Fruit fly (Drosophila melanogaster) whole organism, embryonic: ENCODE data around the gene D.

Experiments used
- Asciz ChIP-seq: fragments of 200-800 bp; sonication (Bioruptor generic); optimal IDR thresholded peaks from 2 replicates; lab custom pipeline; 2017; ENCODE audit warnings: missing biosample characterization, mild to moderate bottlenecking, missing genetic modification characterization, missing genetic modification reagents
- CG10267 ChIP-seq: fragments of 200-800 bp; sonication (Bioruptor generic); optimal IDR thresholded peaks from 2 replicates; lab custom pipeline; 2018; ENCODE audit warnings: missing biosample characterization, mild to moderate bottlenecking, missing genetic modification characterization, moderate library complexity
- CG10654 ChIP-seq: fragments of 200-800 bp; sonication (Bioruptor generic); optimal IDR thresholded peaks from 2 replicates; lab custom pipeline; 2016; ENCODE audit warnings: missing biosample characterization, missing genetic modification characterization
- CG11504 ChIP-seq: fragments of 200-800 bp; sonication (Bioruptor generic); optimal IDR thresholded peaks from 3 replicates; lab custom pipeline; 2019; ENCODE audit warnings: missing biosample characterization, mild to moderate bottlenecking, missing genetic modification characterization, moderate library complexity
- CG11695 ChIP-seq: fragments of 200-800 bp; sonication (Bioruptor generic); IDR thresholded peaks from 3 replicates; pipeline ENCODE4 v1.3.6; 2022; ENCODE audit warnings: missing biosample characterization, missing genetic modification characterization
- CG12104 ChIP-seq: fragments of 200-800 bp; sonication (Bioruptor generic); optimal IDR thresholded peaks from 3 replicates; lab custom pipeline; 2016; ENCODE audit warnings: missing biosample characterization, missing genetic modification characterization
- CG12236 ChIP-seq: fragments of 200-800 bp; sonication (Bioruptor generic); optimal IDR thresholded peaks from 2 replicates; lab custom pipeline; 2016; ENCODE audit warnings: missing biosample characterization, missing genetic modification characterization
- CG1233 ChIP-seq: fragments of 200-800 bp; sonication (Bioruptor generic); optimal IDR thresholded peaks from 4 replicates; lab custom pipeline; 2018; ENCODE audit warnings: missing biosample characterization, mild to moderate bottlenecking, missing genetic modification characterization
- CG12769 ChIP-seq: fragments of 200-800 bp; sonication (Bioruptor generic); optimal IDR thresholded peaks from 2 replicates; lab custom pipeline; 2019; ENCODE audit warnings: missing biosample characterization, mild to moderate bottlenecking, missing genetic modification characterization, moderate library complexity
- CG14860 ChIP-seq: fragments of 200-800 bp; sonication (Bioruptor generic); IDR thresholded peaks from 3 replicates; pipeline ENCODE4 v1.3.6; 2022; ENCODE audit warnings: missing biosample characterization, missing genetic modification characterization; ENCODE audit not compliant: partially characterized antibody
- CG16863 ChIP-seq: fragments of 200-800 bp; sonication (Bioruptor generic); optimal IDR thresholded peaks from 3 replicates; lab custom pipeline; 2016; ENCODE audit warnings: missing biosample characterization, missing genetic modification characterization
- CG18599 ChIP-seq: fragments of 200-800 bp; sonication (Bioruptor generic); optimal IDR thresholded peaks from 3 replicates; lab custom pipeline; 2017; ENCODE audit warnings: missing biosample characterization, missing genetic modification characterization, mild to moderate bottlenecking, moderate library complexity, missing genetic modification reagents
- CG2202 ChIP-seq: fragments of 200-800 bp; sonication (Bioruptor generic); optimal IDR thresholded peaks from 2 replicates; lab custom pipeline; 2018; ENCODE audit warnings: missing biosample characterization, mild to moderate bottlenecking, missing genetic modification characterization
- CG30431 ChIP-seq: fragments of 200-800 bp; sonication (Bioruptor generic); optimal IDR thresholded peaks from 2 replicates; lab custom pipeline; 2017; ENCODE audit warnings: missing biosample characterization, missing genetic modification characterization
- CG3065 ChIP-seq: fragments of 200-800 bp; sonication (Bioruptor generic); optimal IDR thresholded peaks from 2 replicates; lab custom pipeline; 2016; ENCODE audit warnings: missing biosample characterization, missing genetic modification characterization
- CG31365 ChIP-seq: fragments of 200-800 bp; sonication (Bioruptor generic); optimal IDR thresholded peaks from 2 replicates; lab custom pipeline; 2018; ENCODE audit warnings: missing biosample characterization, mild to moderate bottlenecking, missing genetic modification characterization
- CG5245 ChIP-seq: fragments of 200-800 bp; sonication (Bioruptor generic); optimal IDR thresholded peaks from 3 replicates; lab custom pipeline; 2016; ENCODE audit warnings: missing biosample characterization, missing genetic modification characterization
- CG6854 ChIP-seq: fragments of 200-800 bp; sonication (Bioruptor generic); optimal IDR thresholded peaks from 3 replicates; lab custom pipeline; 2017; ENCODE audit warnings: missing biosample characterization, mild to moderate bottlenecking, missing genetic modification characterization
- CG7357 ChIP-seq: fragments of 200-800 bp; sonication (Bioruptor generic); IDR thresholded peaks from 3 replicates; pipeline ENCODE4 v1.3.6; 2022; ENCODE audit warnings: missing biosample characterization, missing genetic modification characterization
- CG8281 ChIP-seq: fragments of 200-800 bp; sonication (Bioruptor generic); optimal IDR thresholded peaks from 2 replicates; lab custom pipeline; 2018; ENCODE audit warnings: missing biosample characterization, mild to moderate bottlenecking, missing genetic modification characterization, moderate library complexity
- CG9727 ChIP-seq: fragments of 200-800 bp; sonication (Bioruptor generic); optimal IDR thresholded peaks from 3 replicates; lab custom pipeline; 2017; ENCODE audit warnings: missing biosample characterization, mild to moderate bottlenecking, missing genetic modification characterization
- CG9817 ChIP-seq: fragments of 200-800 bp; sonication (Bioruptor generic); optimal IDR thresholded peaks from 2 replicates; lab custom pipeline; 2018; ENCODE audit warnings: missing biosample characterization, mild to moderate bottlenecking, missing genetic modification characterization, moderate library complexity
- CHES-1-like ChIP-seq: fragments of 200-800 bp; sonication (Bioruptor generic); optimal IDR thresholded peaks from 2 replicates; lab custom pipeline; 2016; ENCODE audit warnings: missing biosample characterization, missing genetic modification characterization
- Dad ChIP-seq: fragments of 200-800 bp; sonication (Bioruptor generic); optimal IDR thresholded peaks from 3 replicates; lab custom pipeline; 2016; ENCODE audit warnings: missing biosample characterization, missing genetic modification characterization
- E2f1 ChIP-seq: fragments of 200-800 bp; sonication (Bioruptor generic); IDR thresholded peaks from 2 replicates; pipeline ENCODE4 v1.3.6; 2022; ENCODE audit warnings: missing biosample characterization, missing genetic modification characterization
- Fer1 ChIP-seq: fragments of 200-800 bp; sonication (Bioruptor generic); optimal IDR thresholded peaks from 2 replicates; lab custom pipeline; 2017; ENCODE audit warnings: missing biosample characterization, mild to moderate bottlenecking, missing genetic modification characterization
- HLHmδ ChIP-seq: fragments of 200-800 bp; sonication (Bioruptor generic); optimal IDR thresholded peaks from 2 replicates; lab custom pipeline; 2018; ENCODE audit warnings: missing biosample characterization, mild to moderate bottlenecking, missing genetic modification characterization, moderate library complexity
- HmgD ChIP-seq: fragments of 200-800 bp; sonication (Bioruptor generic); optimal IDR thresholded peaks from 3 replicates; lab custom pipeline; 2016; ENCODE audit warnings: missing biosample characterization, missing genetic modification characterization
- MTF-1 ChIP-seq: fragments of 200-800 bp; sonication (Bioruptor generic); optimal IDR thresholded peaks from 2 replicates; lab custom pipeline; 2018; ENCODE audit warnings: missing biosample characterization, mild to moderate bottlenecking, missing genetic modification characterization, borderline replicate concordance
- NC2β ChIP-seq: fragments of 200-800 bp; sonication (Bioruptor generic); optimal IDR thresholded peaks from 2 replicates; lab custom pipeline; 2016; ENCODE audit warnings: missing biosample characterization, missing genetic modification characterization
- NK7.1 ChIP-seq: fragments of 200-800 bp; sonication (Bioruptor generic); optimal IDR thresholded peaks from 3 replicates; lab custom pipeline; 2016; ENCODE audit warnings: missing biosample characterization, missing genetic modification characterization
- Nf-YB ChIP-seq: fragments of 200-800 bp; sonication (Bioruptor generic); optimal IDR thresholded peaks from 3 replicates; lab custom pipeline; 2019; ENCODE audit warnings: missing biosample characterization, mild to moderate bottlenecking, missing genetic modification characterization, moderate library complexity
- Tbp ChIP-seq: fragments of >200 bp; optimal IDR thresholded peaks from 2 replicates; lab custom pipeline; 2018; ENCODE audit warnings: missing biosample characterization, missing genetic modification characterization
- chinmo ChIP-seq: fragments of 200-800 bp; sonication (Bioruptor generic); IDR thresholded peaks from 4 replicates; pipeline ENCODE4 v1.3.6; 2022; ENCODE audit warnings: missing biosample characterization, missing genetic modification characterization; ENCODE audit not compliant: partially characterized antibody
- fd96Cb ChIP-seq: fragments of 200-800 bp; sonication (Bioruptor generic); optimal IDR thresholded peaks from 2 replicates; lab custom pipeline; 2018; ENCODE audit warnings: missing biosample characterization, mild to moderate bottlenecking, missing genetic modification characterization, moderate library complexity
- gcm ChIP-seq: fragments of 200-800 bp; sonication (Bioruptor generic); optimal IDR thresholded peaks from 2 replicates; lab custom pipeline; 2019; ENCODE audit warnings: missing biosample characterization, mild to moderate bottlenecking, missing genetic modification characterization, moderate library complexity
- grn ChIP-seq: fragments of 200-800 bp; sonication (Bioruptor generic); optimal IDR thresholded peaks from 3 replicates; lab custom pipeline; 2017; ENCODE audit warnings: missing biosample characterization, missing genetic modification characterization
- h ChIP-seq: fragments of >200 bp; optimal IDR thresholded peaks from 2 replicates; lab custom pipeline; 2017
- hbn ChIP-seq: fragments of 200-800 bp; sonication (Bioruptor generic); IDR thresholded peaks from 2 replicates; pipeline ENCODE4 v1.3.6; 2022; ENCODE audit warnings: missing biosample characterization, missing genetic modification characterization; ENCODE audit not compliant: partially characterized antibody
- kni ChIP-seq: fragments of 200-800 bp; sonication (Bioruptor generic); optimal IDR thresholded peaks from 3 replicates; lab custom pipeline; 2017; ENCODE audit warnings: mild to moderate bottlenecking, missing biosample characterization, missing genetic modification reagents, missing genetic modification characterization
- nau ChIP-seq: fragments of 200-800 bp; sonication (Bioruptor generic); optimal IDR thresholded peaks from 3 replicates; lab custom pipeline; 2017; ENCODE audit warnings: missing biosample characterization, mild to moderate bottlenecking, missing genetic modification characterization, missing genetic modification reagents
- nerfin-1 ChIP-seq: fragments of 200-800 bp; sonication (Bioruptor generic); optimal IDR thresholded peaks from 3 replicates; lab custom pipeline; 2019; ENCODE audit warnings: missing biosample characterization, mild to moderate bottlenecking, missing genetic modification characterization, moderate library complexity
- oc ChIP-seq: fragments of 200-800 bp; sonication (Bioruptor generic); optimal IDR thresholded peaks from 2 replicates; lab custom pipeline; 2018; ENCODE audit warnings: missing biosample characterization, mild to moderate bottlenecking, missing genetic modification characterization, moderate library complexity
- otp ChIP-seq: fragments of 200-800 bp; sonication (Bioruptor generic); IDR thresholded peaks from 3 replicates; pipeline ENCODE4, ENCODE4 v1.3.6; 2022; ENCODE audit warnings: missing biosample characterization, missing genetic modification characterization
- pnt ChIP-seq: fragments of 200-800 bp; sonication (Bioruptor generic); optimal IDR thresholded peaks from 3 replicates; lab custom pipeline; 2016; ENCODE audit warnings: missing biosample characterization, missing genetic modification characterization
- pros ChIP-seq: fragments of 200-800 bp; sonication (Bioruptor generic); optimal IDR thresholded peaks from 3 replicates; lab custom pipeline; 2019; ENCODE audit warnings: missing biosample characterization, mild to moderate bottlenecking, missing genetic modification characterization, moderate library complexity
- ro ChIP-seq: fragments of 200-800 bp; sonication (Bioruptor generic); IDR thresholded peaks from 2 replicates; pipeline ENCODE4 v1.3.6; 2022; ENCODE audit warnings: missing biosample characterization, missing genetic modification characterization
- row ChIP-seq: fragments of 200-800 bp; sonication (Bioruptor generic); IDR thresholded peaks from 3 replicates; pipeline ENCODE4 v1.3.6; 2022; ENCODE audit warnings: missing biosample characterization, missing genetic modification characterization
- scrt ChIP-seq: fragments of 200-800 bp; sonication (Bioruptor generic); optimal IDR thresholded peaks from 2 replicates; lab custom pipeline; 2018; ENCODE audit warnings: missing biosample characterization, mild to moderate bottlenecking, missing genetic modification characterization, moderate library complexity
- sens ChIP-seq: fragments of 200-800 bp; sonication (Bioruptor generic); peaks from one replicate; lab custom pipeline; 2016; ENCODE audit warnings: missing biosample characterization, missing genetic modification characterization
- slou ChIP-seq: fragments of 200-800 bp; sonication (Bioruptor generic); optimal IDR thresholded peaks from 3 replicates; lab custom pipeline; 2016; ENCODE audit warnings: missing biosample characterization, missing genetic modification characterization

Gene D

dm6 chr3L:14157919-14158541 lies 20.4 kb downstream of the D start (continued):
- TF ChIP-seq slou (GFP tag; lab: Kevin White, UChicago), result no peak
- no peak for TF ChIP-seq CG9817
- no peak for TF ChIP-seq CG11504 (tag; lab: Kevin White, UChicago)
- TF ChIP-seq CG2202 (tag; lab: Kevin White, UChicago), result no peak
- TF ChIP-seq Nf-YB (GFP tag; lab: Kevin White, UChicago), result peak; percentile 79
- peak; percentile 97 for TF ChIP-seq oc (tag; lab: Kevin White, UChicago)
- TF ChIP-seq CG5245 (GFP tag; lab: Kevin White, UChicago), result no peak
- TF ChIP-seq CG11695 (GFP tag; lab: Robert Waterston, UW), result no peak
- TF ChIP-seq gcm (GFP tag; lab: Kevin White, UChicago), result no peak
- TF ChIP-seq pnt (GFP tag; lab: Kevin White, UChicago), result no peak
- no peak for TF ChIP-seq HLHmδ (GFP tag; lab: Kevin White, UChicago)
- TF ChIP-seq pros, result peak; percentile 65
- TF ChIP-seq MTF-1 (GFP tag; lab: Kevin White, UChicago), result no peak
- no peak for TF ChIP-seq CG10654
- TF ChIP-seq CG1233 (GFP tag; lab: Kevin White, UChicago), result no peak
- TF ChIP-seq sens (GFP tag; lab: Kevin White, UChicago), result no peak
- TF ChIP-seq CG7357, result no peak
- TF ChIP-seq CG3065 (GFP tag; lab: Kevin White, UChicago), result no peak
- TF ChIP-seq CHES-1-like (GFP tag; lab: Kevin White, UChicago), result no peak
- TF ChIP-seq CG14860 (GFP tag; lab: Robert Waterston, UW), result no peak
- TF ChIP-seq Fer1 (GFP tag; lab: Kevin White, UChicago), result no peak
- no peak for TF ChIP-seq HmgD
- TF ChIP-seq grn (GFP tag; lab: Kevin White, UChicago), result peak; percentile 48
- no peak for TF ChIP-seq fd96Cb (tag; lab: Kevin White, UChicago)
- TF ChIP-seq CG31365 (tag; lab: Kevin White, UChicago), result no peak
- TF ChIP-seq Dad, result no peak
- TF ChIP-seq CG9727 (GFP tag; lab: Kevin White, UChicago), result no peak
- TF ChIP-seq row (GFP tag; lab: Robert Waterston, UW), result no peak
- TF ChIP-seq CG18599 (GFP tag; lab: Kevin White, UChicago), result no peak
- TF ChIP-seq Tbp (GFP tag; lab: Kevin White, UChicago), result no peak
- no peak for TF ChIP-seq CG10267
- no peak for TF ChIP-seq CG16863 (GFP tag; lab: Kevin White, UChicago)
- no peak for TF ChIP-seq E2f1
- TF ChIP-seq kni, result peak; percentile 33
- TF ChIP-seq nerfin-1 (tag; lab: Kevin White, UChicago), result no peak
- no peak for TF ChIP-seq scrt
- no peak for TF ChIP-seq Asciz
- TF ChIP-seq nau (GFP tag; lab: Kevin White, UChicago), result no peak
- peak; percentile 6 for TF ChIP-seq CG12769 (tag; lab: Kevin White, UChicago)
- 0 out of 4 replicates have a peak, but pooled peaks have one; percentile 54 for TF ChIP-seq chinmo (GFP tag; lab: Robert Waterston, UW)
- TF ChIP-seq NK7.1 (GFP tag; lab: Kevin White, UChicago), result no peak
- TF ChIP-seq h, result no peak
- TF ChIP-seq CG30431 (GFP tag; lab: Kevin White, UChicago), result no peak
- TF ChIP-seq CG12236 (GFP tag; lab: Kevin White, UChicago), result no peak
- TF ChIP-seq hbn (GFP tag; lab: Robert Waterston, UW), result no peak
- no peak for TF ChIP-seq CG12104 (GFP tag; lab: Kevin White, UChicago)
- TF ChIP-seq NC2β (GFP tag; lab: Kevin White, UChicago), result no peak
- TF ChIP-seq otp (GFP tag; lab: Robert Waterston, UW), result no peak
- TF ChIP-seq CG8281, result no peak
- no peak for TF ChIP-seq ro (GFP tag; lab: Robert Waterston, UW)
- TF ChIP-seq CG6854 (GFP tag; lab: Kevin White, UChicago), result no peak
